Worm (Caenorhabditis elegans) whole organism, L4 larva: ENCODE results near the gene sru-36.

Source experiments
- ZK546.5 ChIP-seq, 2 experiments: sonication (generic microtip); optimal IDR thresholded peaks; 2 replicates each; lab custom pipeline; 2017; ENCODE audit warnings: missing biosample characterization in 2 of 2, missing genetic modification characterization in 2 of 2
- aly-2 ChIP-seq: sonication (generic microtip); optimal IDR thresholded peaks from 2 replicates; lab custom pipeline; 2018; ENCODE audit warnings: missing biosample characterization, missing genetic modification characterization
- ama-1 ChIP-seq: fragments of 150-350 bp; optimal IDR thresholded peaks from 2 replicates; lab custom pipeline; 2014; ENCODE audit warnings: inconsistent platforms, mixed read lengths
- lin-38 ChIP-seq: fragments of 200-800 bp; sonication (Bioruptor generic); IDR thresholded peaks from 2 replicates; pipeline ENCODE4 v1.3.6; 2022; ENCODE audit warnings: missing genetic modification reagents, missing genetic modification characterization, missing compliant biosample characterization

DNA sequence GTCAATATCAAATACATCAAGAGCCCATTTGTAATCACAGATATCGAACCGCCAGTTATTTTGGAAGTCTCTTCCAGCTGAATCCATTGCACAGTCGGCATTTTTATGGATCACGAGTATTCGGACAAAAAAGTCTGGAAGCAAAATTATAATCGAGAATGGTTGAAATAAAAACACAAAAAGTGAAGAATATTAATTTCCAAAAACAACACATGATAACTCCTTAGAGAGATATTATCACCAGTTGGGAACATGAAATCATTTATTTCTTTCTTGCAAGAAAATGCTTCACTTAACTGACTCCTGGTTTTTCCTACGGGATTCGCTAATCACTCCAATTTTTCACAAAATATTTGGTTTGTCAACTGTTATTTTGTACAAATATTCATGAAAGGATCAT lies 17.3 kb upstream of the sru-36 start, which contains the start of gene str-2:
- TF ChIP-seq lin-38 (GFP tag; lab: Robert Waterston, UW) (no peak), ZK546.5 (tag; optimal IDR thresholded peaks at IDR 0.05; lab: Kevin White, UChicago) (no peak), aly-2 (no peak), ama-1 (no peak)
